Worm (Caenorhabditis elegans) whole organism, early embryonic: ENCODE results near the gene riok-3.

ENCODE experiments used
- F13C5.2 ChIP-seq: sonication (generic microtip); optimal IDR thresholded peaks from 2 replicates; lab custom pipeline; 2017; ENCODE audit warnings: mild to moderate bottlenecking, missing genetic modification characterization, inconsistent platforms, missing compliant biosample characterization
- aly-1 ChIP-seq: sonication (generic microtip); optimal IDR thresholded peaks from 2 replicates; lab custom pipeline; 2016; ENCODE audit warnings: missing genetic modification characterization, missing compliant biosample characterization
- ama-1 ChIP-seq: fragments of 150-350 bp; optimal IDR thresholded peaks from 2 replicates; lab custom pipeline; 2014
- ceh-13 ChIP-seq: fragments of 200-800 bp; sonication (Bioruptor generic); optimal IDR thresholded peaks from 2 replicates; lab custom pipeline; 2018; ENCODE audit warnings: mild to moderate bottlenecking, missing genetic modification characterization, missing compliant biosample characterization
- ceh-36 ChIP-seq: sonication (generic microtip); optimal IDR thresholded peaks from 2 replicates; lab custom pipeline; 2016; ENCODE audit warnings: missing genetic modification characterization, inconsistent platforms, missing compliant biosample characterization
- ets-7 ChIP-seq: sonication (generic microtip); optimal IDR thresholded peaks from 2 replicates; lab custom pipeline; 2016; ENCODE audit warnings: missing genotype, missing genetic modification characterization, missing compliant biosample characterization
- flt-1 ChIP-seq: fragments of 200-800 bp; sonication (Bioruptor generic); IDR thresholded peaks from 2 replicates; pipeline ENCODE4 v1.3.6; 2022; ENCODE audit warnings: missing genetic modification characterization, missing compliant biosample characterization
- hmbx-1 ChIP-seq: sonication (generic microtip); optimal IDR thresholded peaks from 2 replicates; lab custom pipeline; 2016; ENCODE audit warnings: mild to moderate bottlenecking, missing genetic modification characterization, missing compliant biosample characterization
- hmg-4 ChIP-seq: fragments of 200-800 bp; sonication (Bioruptor generic); optimal IDR thresholded peaks from 2 replicates; lab custom pipeline; 2018; ENCODE audit warnings: mild to moderate bottlenecking, missing genetic modification characterization, missing compliant biosample characterization
- tbx-37 ChIP-seq: fragments of 200-800 bp; sonication (Bioruptor generic); conservative IDR thresholded peaks from 2 replicates; pipeline ENCODE4 v1.3.6; 2022; ENCODE audit warnings: missing genetic modification reagents, missing genetic modification characterization, missing compliant biosample characterization
- tra-4 ChIP-seq: sonication (generic microtip); optimal IDR thresholded peaks from 2 replicates; lab custom pipeline; 2017; ENCODE audit warnings: missing genetic modification characterization, missing compliant biosample characterization

DNA sequence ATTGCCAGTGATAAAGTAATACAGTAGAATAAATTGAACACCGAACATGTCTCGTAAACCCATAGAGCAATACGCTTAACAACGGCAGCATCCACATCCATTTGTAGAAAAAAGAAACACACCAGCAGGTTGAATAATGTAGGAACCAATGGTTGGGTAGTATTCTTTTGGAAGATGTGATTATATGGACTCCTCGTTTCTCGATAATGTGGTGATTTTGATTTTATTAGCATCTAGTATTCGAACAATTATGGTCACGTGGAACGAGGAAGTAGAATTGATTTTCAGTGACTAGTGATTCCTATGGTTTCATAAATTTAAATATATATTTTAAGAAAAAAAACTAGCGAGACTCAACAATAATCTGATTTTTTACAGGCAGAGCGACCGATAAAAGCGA, 8.4 kb downstream of the riok-3 start, which contains the start of gene srxa-10:
- no peak for TF ChIP-seq flt-1 (GFP tag; lab: Robert Waterston, UW)
- no peak for TF ChIP-seq hmbx-1 (tag; lab: Kevin White, UChicago)
- no peak for TF ChIP-seq ama-1 (lab: Kevin White, UChicago)
- TF ChIP-seq F13C5.2 (tag; lab: Kevin White, UChicago): no peak
- no peak for TF ChIP-seq tra-4 (tag; lab: Kevin White, UChicago)
- TF ChIP-seq ceh-36: no peak
- no peak for TF ChIP-seq ets-7 (tag; lab: Kevin White, UChicago)
- TF ChIP-seq aly-1 (tag; lab: Kevin White, UChicago): no peak
- TF ChIP-seq hmg-4 (GFP tag; lab: Kevin White, UChicago): no peak
- TF ChIP-seq ceh-13 (GFP tag; lab: Kevin White, UChicago): no peak
- no peak for TF ChIP-seq tbx-37 (GFP tag; lab: Robert Waterston, UW)
